Fruit fly (Drosophila melanogaster) whole organism, wandering third instar larva: ENCODE data around the gene CG12155.

Experiments
- Hr83 ChIP-seq: fragments of 200-300 bp; sonication (Bioruptor generic); optimal IDR thresholded peaks from 2 replicates; lab custom pipeline; 2016; ENCODE audit warnings: missing biosample characterization, mild to moderate bottlenecking, missing genetic modification characterization, moderate library complexity; ENCODE audit not compliant: poor library complexity, severe bottlenecking
- OdsH ChIP-seq: fragments of 200-800 bp; sonication (Bioruptor generic); optimal IDR thresholded peaks from 2 replicates; lab custom pipeline; 2016; ENCODE audit warnings: missing biosample characterization, mild to moderate bottlenecking, missing genetic modification characterization
- br ChIP-seq: fragments of 200-800 bp; sonication (Bioruptor generic); optimal IDR thresholded peaks from 2 replicates; lab custom pipeline; 2016; ENCODE audit warnings: missing biosample characterization, missing genetic modification characterization
- ey ChIP-seq: fragments of 200-800 bp; sonication (Bioruptor generic); optimal IDR thresholded peaks from 2 replicates; lab custom pipeline; 2016; ENCODE audit warnings: missing biosample characterization, missing genetic modification characterization
- pan ChIP-seq: fragments of >200 bp; optimal IDR thresholded peaks from 2 replicates; lab custom pipeline; 2017
- rgr ChIP-seq: fragments of 200-800 bp; sonication (Bioruptor generic); optimal IDR thresholded peaks from 3 replicates; lab custom pipeline; 2016; ENCODE audit warnings: missing biosample characterization, mild to moderate bottlenecking, missing genetic modification characterization
- tai ChIP-seq: sonication (Bioruptor generic); optimal IDR thresholded peaks from 2 replicates; lab custom pipeline; 2016; ENCODE audit warnings: missing biosample characterization, missing genetic modification characterization
- usp ChIP-seq: fragments of >200 bp; optimal IDR thresholded peaks from 2 replicates; lab custom pipeline; 2017; ENCODE audit warnings: missing biosample characterization, missing genetic modification characterization
- woc ChIP-seq: sonication (Bioruptor generic); optimal IDR thresholded peaks from 2 replicates; lab custom pipeline; 2016; ENCODE audit warnings: missing biosample characterization, mild to moderate bottlenecking, missing genetic modification characterization

dm6 chrX:7768147-7768787 is 39.7 kb downstream of the CG12155 start, which contains the start of gene CG34338:
- TF ChIP-seq rgr (no peak), usp (no peak), pan (lab: Kevin White, UChicago) (no peak), woc (GFP tag; lab: Kevin White, UChicago) (no peak), tai (no peak), br (GFP tag; lab: Kevin White, UChicago) (no peak), ey (GFP tag; lab: Kevin White, UChicago) (no peak), OdsH (GFP tag; lab: Kevin White, UChicago) (no peak), Hr83 (no peak)
